Worm (Caenorhabditis elegans) whole organism, L4 larva: Measurements from ENCODE around the gene glr-7.

ENCODE experiments used
- D1046.2 ChIP-seq: fragments of 200-800 bp; sonication (Bioruptor generic); IDR thresholded peaks from 2 replicates; pipeline ENCODE4 v1.3.6; 2022; ENCODE audit warnings: missing genetic modification characterization, missing compliant biosample characterization
- F44E2.7 ChIP-seq: fragments of 200-800 bp; sonication (Bioruptor generic); IDR thresholded peaks from 2 replicates; pipeline ENCODE4 v2.1.2; 2022; ENCODE audit warnings: missing genetic modification characterization, missing compliant biosample characterization
- Y5F2A.4 ChIP-seq: fragments of 200-800 bp; sonication (Bioruptor generic); optimal IDR thresholded peaks from 2 replicates; lab custom pipeline; 2018; ENCODE audit warnings: mild to moderate bottlenecking, missing genetic modification characterization, missing compliant biosample characterization
- ama-1 ChIP-seq: fragments of 150-350 bp; optimal IDR thresholded peaks from 2 replicates; lab custom pipeline; 2014; ENCODE audit warnings: inconsistent platforms, mixed read lengths
- arid-1 ChIP-seq: fragments of 200-800 bp; sonication (Bioruptor generic); conservative IDR thresholded peaks from 2 replicates; pipeline ENCODE4 v1.3.6; 2022; ENCODE audit warnings: missing genetic modification reagents, missing genetic modification characterization, missing compliant biosample characterization
- ceh-28 ChIP-seq: fragments of 150-350 bp; optimal IDR thresholded peaks from 2 replicates; lab custom pipeline; 2014; ENCODE audit warnings: missing biosample characterization, missing genetic modification reagents, missing genetic modification characterization
- ceh-32 ChIP-seq: sonication (generic microtip); optimal IDR thresholded peaks from 2 replicates; lab custom pipeline; 2016; ENCODE audit warnings: mild to moderate bottlenecking, missing genetic modification characterization, missing compliant biosample characterization; ENCODE audit not compliant: poor library complexity
- ceh-44 ChIP-seq: fragments of 200-800 bp; sonication (Bioruptor generic); IDR thresholded peaks from 2 replicates; pipeline ENCODE4 v1.3.6; 2022; ENCODE audit warnings: missing genetic modification reagents, missing genetic modification characterization, missing compliant biosample characterization
- ceh-62 ChIP-seq: sonication (generic microtip); optimal IDR thresholded peaks from 2 replicates; lab custom pipeline; 2017; ENCODE audit warnings: missing biosample characterization, missing genetic modification characterization
- ces-1 ChIP-seq: fragments of 150-350 bp; sonication (generic microtip); optimal IDR thresholded peaks from 4 replicates; lab custom pipeline; 2014; ENCODE audit warnings: missing biosample characterization, missing genetic modification reagents, missing genetic modification characterization
- cey-2 ChIP-seq: sonication (generic microtip); optimal IDR thresholded peaks from 3 replicates; lab custom pipeline; 2017; ENCODE audit warnings: missing genetic modification characterization, mild to moderate bottlenecking, missing compliant biosample characterization, antibody characterized with exemption, borderline replicate concordance; ENCODE audit not compliant: insufficient read depth
- ctbp-1 ChIP-seq: fragments of 200-800 bp; sonication (Bioruptor generic); IDR thresholded peaks from 2 replicates; pipeline ENCODE4 v1.3.6; 2022; ENCODE audit warnings: missing genetic modification reagents, missing genetic modification characterization, missing compliant biosample characterization
- daf-12 ChIP-seq: fragments of 150-350 bp; optimal IDR thresholded peaks from 2 replicates; lab custom pipeline; 2014; ENCODE audit warnings: missing biosample characterization, missing genetic modification reagents, missing genetic modification characterization
- dmd-6 ChIP-seq: fragments of 200-800 bp; sonication (Bioruptor generic); IDR thresholded peaks from 2 replicates; pipeline ENCODE4 v1.3.6; 2022; ENCODE audit warnings: missing genetic modification reagents, missing genetic modification characterization, missing compliant biosample characterization
- dmd-9 ChIP-seq: fragments of 200-800 bp; sonication (Bioruptor generic); IDR thresholded peaks from 2 replicates; pipeline ENCODE4 v1.3.6; 2022; ENCODE audit warnings: missing genetic modification reagents, missing genetic modification characterization, missing compliant biosample characterization
- duxl-1 ChIP-seq: sonication (generic microtip); optimal IDR thresholded peaks from 2 replicates; lab custom pipeline; 2016; ENCODE audit warnings: mild to moderate bottlenecking, missing genetic modification characterization, moderate library complexity, missing compliant biosample characterization; ENCODE audit not compliant: poor library complexity
- dve-1 ChIP-seq: sonication (generic microtip); optimal IDR thresholded peaks from 2 replicates; lab custom pipeline; 2017; ENCODE audit warnings: antibody characterized with exemption, mild to moderate bottlenecking, missing genetic modification characterization, missing compliant biosample characterization; ENCODE audit not compliant: insufficient read depth
- hif-1 ChIP-seq, 2 experiments: sonication (generic microtip); optimal IDR thresholded peaks; 2 replicates each; lab custom pipeline; 2016 to 2017; ENCODE audit warnings: missing compliant biosample characterization in 2 of 2, missing genetic modification characterization in 2 of 2, missing genetic modification reagents in 2 of 2, missing genotype in 2 of 2, mild to moderate bottlenecking in 1 of 2
- hlh-11 ChIP-seq: fragments of 200-800 bp; sonication (Bioruptor generic); optimal IDR thresholded peaks from 2 replicates; lab custom pipeline; 2018; ENCODE audit warnings: mild to moderate bottlenecking, missing genetic modification characterization, missing compliant biosample characterization
- hmg-1.1 ChIP-seq: fragments of 200-800 bp; sonication (Bioruptor generic); IDR thresholded peaks from 2 replicates; pipeline ENCODE4 v1.3.6; 2022; ENCODE audit warnings: missing genetic modification reagents, missing genetic modification characterization, missing compliant biosample characterization
- lin-1 ChIP-seq: fragments of 200-800 bp; sonication (Bioruptor generic); IDR thresholded peaks from 2 replicates; pipeline ENCODE4 v1.3.6; 2022; ENCODE audit warnings: missing genetic modification reagents, missing genetic modification characterization, missing compliant biosample characterization
- lin-13 ChIP-seq: fragments of 150-350 bp; optimal IDR thresholded peaks from 2 replicates; lab custom pipeline; 2014; ENCODE audit warnings: missing biosample characterization, missing genetic modification reagents, missing genetic modification characterization
- lin-38 ChIP-seq: fragments of 200-800 bp; sonication (Bioruptor generic); IDR thresholded peaks from 2 replicates; pipeline ENCODE4 v1.3.6; 2022; ENCODE audit warnings: missing genetic modification reagents, missing genetic modification characterization, missing compliant biosample characterization
- lin-39 ChIP-seq: fragments of 150-350 bp; optimal IDR thresholded peaks from 2 replicates; lab custom pipeline; 2014; ENCODE audit warnings: missing biosample characterization, missing genetic modification reagents, missing genetic modification characterization
- madf-5 ChIP-seq, 2 experiments: fragments of 200-800 bp; sonication (Bioruptor generic); IDR thresholded peaks; 2 replicates each; pipeline ENCODE4 v1.3.6; 2022; ENCODE audit warnings: missing compliant biosample characterization in 2 of 2, missing genetic modification characterization in 2 of 2
- mdl-1 ChIP-seq, 2 experiments: fragments of 150-350 bp in 1 of 2; sonication (generic microtip) in 1 of 2; optimal IDR thresholded peaks; 2 replicates each; lab custom pipeline; 2014 to 2017; ENCODE audit warnings: missing biosample characterization in 2 of 2, missing genetic modification characterization in 2 of 2
- mes-2 ChIP-seq: sonication (generic microtip); optimal IDR thresholded peaks from 2 replicates; lab custom pipeline; 2016; ENCODE audit warnings: missing genotype, mild to moderate bottlenecking, missing genetic modification characterization, missing compliant biosample characterization; ENCODE audit not compliant: poor library complexity, severe bottlenecking
- nhr-10 ChIP-seq: fragments of 150-350 bp; optimal IDR thresholded peaks from 2 replicates; lab custom pipeline; 2014; ENCODE audit warnings: missing biosample characterization, missing genetic modification characterization
- nhr-11 ChIP-seq: fragments of 150-350 bp; optimal IDR thresholded peaks from 2 replicates; lab custom pipeline; 2014; ENCODE audit warnings: missing biosample characterization, missing genetic modification characterization
- nhr-111 ChIP-seq: fragments of 200-800 bp; sonication (Bioruptor generic); optimal IDR thresholded peaks from 2 replicates; lab custom pipeline; 2018; ENCODE audit warnings: mild to moderate bottlenecking, missing genetic modification characterization, missing compliant biosample characterization
- nhr-25 ChIP-seq: sonication (generic microtip); optimal IDR thresholded peaks from 2 replicates; lab custom pipeline; 2017; ENCODE audit warnings: missing genetic modification characterization, mild to moderate bottlenecking, missing compliant biosample characterization, antibody characterized with exemption, moderate library complexity, borderline replicate concordance; ENCODE audit not compliant: insufficient read depth
- nhr-28 ChIP-seq: fragments of 150-350 bp; optimal IDR thresholded peaks from 2 replicates; lab custom pipeline; 2014; ENCODE audit warnings: missing biosample characterization, missing genetic modification characterization
- nhr-41 ChIP-seq: fragments of 200-800 bp; sonication (Bioruptor generic); IDR thresholded peaks from 2 replicates; pipeline ENCODE4 v1.3.6; 2022; ENCODE audit warnings: missing genetic modification reagents, missing genetic modification characterization, missing compliant biosample characterization
- nhr-6 ChIP-seq: fragments of 150-350 bp; optimal IDR thresholded peaks from 2 replicates; lab custom pipeline; 2014; ENCODE audit warnings: missing biosample characterization, missing genetic modification characterization
- nhr-76 ChIP-seq: fragments of 150-350 bp; optimal IDR thresholded peaks from 2 replicates; lab custom pipeline; 2014; ENCODE audit warnings: missing biosample characterization, missing genetic modification characterization
- php-3 ChIP-seq: fragments of 200-800 bp; sonication (Bioruptor generic); IDR thresholded peaks from 2 replicates; pipeline ENCODE4 v1.3.6; 2022; ENCODE audit warnings: missing genetic modification reagents, missing genetic modification characterization, missing compliant biosample characterization
- rbr-2 ChIP-seq: sonication (generic microtip); optimal IDR thresholded peaks from 2 replicates; lab custom pipeline; 2016; ENCODE audit warnings: missing genotype, missing genetic modification characterization, missing compliant biosample characterization
- snpc-1.2 ChIP-seq: fragments of 200-800 bp; sonication (Bioruptor generic); IDR thresholded peaks from 2 replicates; pipeline ENCODE4 v1.3.6; 2022; ENCODE audit warnings: missing genetic modification reagents, missing genetic modification characterization, missing compliant biosample characterization
- snpc-4 ChIP-seq: fragments of 150-350 bp; optimal IDR thresholded peaks from 2 replicates; lab custom pipeline; 2014; ENCODE audit warnings: missing biosample characterization, missing genetic modification characterization
- unc-62 ChIP-seq, 3 experiments: fragments of 150-350 bp in 1 of 3; sonication (generic microtip); optimal IDR thresholded peaks in 2 of 3; peaks in 1 of 3; 1 replicate in 1 of 3; 2 replicates in 2 of 3; lab custom pipeline; 2014 to 2017; ENCODE audit warnings: missing biosample characterization in 3 of 3, missing genetic modification characterization in 3 of 3, missing genetic modification reagents in 3 of 3, missing genotype in 1 of 3
- zfp-2 ChIP-seq: sonication (generic microtip); optimal IDR thresholded peaks from 2 replicates; lab custom pipeline; 2016; ENCODE audit warnings: mild to moderate bottlenecking, missing genetic modification characterization, missing compliant biosample characterization
- zfp-3 ChIP-seq: fragments of 200-800 bp; sonication (Bioruptor generic); conservative IDR thresholded peaks from 2 replicates; pipeline ENCODE4 v1.3.6; 2022; ENCODE audit warnings: missing genetic modification reagents, missing genetic modification characterization, missing compliant biosample characterization
- zip-11 ChIP-seq: fragments of 200-800 bp; sonication (Bioruptor generic); IDR thresholded peaks from 2 replicates; pipeline ENCODE4 v1.3.6; 2022; ENCODE audit warnings: missing genetic modification characterization, missing compliant biosample characterization
- zip-2 ChIP-seq: fragments of 150-350 bp; optimal IDR thresholded peaks from 2 replicates; lab custom pipeline; 2014; ENCODE audit warnings: missing biosample characterization, missing genetic modification characterization
- ztf-11 ChIP-seq: fragments of 150-350 bp; optimal IDR thresholded peaks from 2 replicates; lab custom pipeline; 2014; ENCODE audit warnings: missing biosample characterization, missing genetic modification characterization
- ztf-7 ChIP-seq: fragments of 150-350 bp; optimal IDR thresholded peaks from 2 replicates; lab custom pipeline; 2014; ENCODE audit warnings: missing biosample characterization, missing genetic modification characterization

glr-7 gene

DNA sequence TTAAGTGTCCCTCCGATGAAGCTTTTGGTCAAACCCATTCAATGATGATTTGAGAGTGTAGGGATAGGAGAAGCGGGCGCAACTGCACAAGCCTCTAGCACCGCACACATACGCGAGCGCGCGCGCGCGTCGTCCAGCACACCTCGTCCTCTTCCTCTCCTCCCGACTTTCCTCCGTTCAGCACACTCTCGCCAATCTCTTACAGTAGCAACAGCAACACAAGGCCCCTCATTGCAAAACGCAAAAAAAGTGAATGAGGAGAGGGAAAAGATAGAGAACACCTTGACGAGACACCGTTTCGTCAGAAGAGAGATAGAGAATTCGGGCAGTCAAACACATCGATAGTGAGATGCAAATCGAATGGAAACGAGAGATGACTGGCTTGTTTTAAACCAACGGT, 12.8 kb upstream of the glr-7 start (continued):
- TF ChIP-seq ctbp-1 (no peak), ztf-11 (tag; lab: Kevin White, UChicago) (no peak), mes-2 (tag; lab: Kevin White, UChicago) (peak; percentile 51), nhr-28 (tag; lab: Kevin White, UChicago) (peak; percentile 79), zfp-3 (GFP tag; lab: Robert Waterston, UW) (no peak), lin-1 (0 out of 2 replicates have a peak, but pooled peaks have one; percentile 27), ceh-44 (GFP tag; lab: Robert Waterston, UW) (no peak), zip-2 (tag; lab: Kevin White, UChicago) (no peak), Y5F2A.4 (GFP tag; lab: Kevin White, UChicago) (no peak), F44E2.7 (GFP tag; lab: Robert Waterston, UW) (no peak), ces-1 (GFP tag; lab: Kevin White, UChicago) (no peak), nhr-25 (tag; lab: Kevin White, UChicago) (no peak), lin-39 (tag; lab: Kevin White, UChicago) (no peak), dve-1 (tag; lab: Kevin White, UChicago) (peak; percentile 84), nhr-10 (no peak), ceh-32 (tag; lab: Kevin White, UChicago) (no peak), mdl-1 (tag; optimal IDR thresholded peaks at IDR 0.05; lab: Kevin White, UChicago) (peak; percentile 23 to 55), snpc-1.2 (no peak), zfp-2 (tag; lab: Kevin White, UChicago) (no peak), ceh-62 (tag; lab: Kevin White, UChicago) (no peak), cey-2 (tag; lab: Kevin White, UChicago) (no peak), nhr-41 (GFP tag; lab: Robert Waterston, UW) (no peak), nhr-6 (tag; lab: Kevin White, UChicago) (peak; percentile 47), nhr-76 (tag; lab: Kevin White, UChicago) (no peak), hif-1 (tag; optimal IDR thresholded peaks at IDR 0.05; lab: Kevin White, UChicago) (peak in 1 of 2 experiments; percentile 16), hlh-11 (tag; lab: Kevin White, UChicago) (peak; percentile 87), snpc-4 (no peak), php-3 (GFP tag; lab: Robert Waterston, UW) (no peak), rbr-2 (tag; lab: Kevin White, UChicago) (peak; percentile 51), arid-1 (GFP tag; lab: Robert Waterston, UW) (0 out of 2 replicates have a peak, but pooled peaks have one; percentile 50), D1046.2 (GFP tag; lab: Robert Waterston, UW) (no peak), ceh-28 (tag; lab: Kevin White, UChicago) (no peak), ama-1 (no peak), ztf-7 (no peak), duxl-1 (no peak), madf-5 (GFP tag; IDR thresholded peaks at IDR 0.05; lab: Robert Waterston, UW) (no peak), nhr-111 (GFP tag; lab: Kevin White, UChicago) (no peak), unc-62 (GFP tag; optimal IDR thresholded peaks at IDR 0.05 in 1 of 2; lab: Kevin White, UChicago) (no peak), unc-62 (tag; optimal IDR thresholded peaks at IDR 0.05; lab: Kevin White, UChicago) (no peak), hmg-1.1 (GFP tag; lab: Robert Waterston, UW) (no peak), dmd-6 (GFP tag; lab: Robert Waterston, UW) (peak; percentile 63), zip-11 (GFP tag; lab: Robert Waterston, UW) (no peak), lin-38 (GFP tag; lab: Robert Waterston, UW) (no peak), nhr-11 (tag; lab: Kevin White, UChicago) (peak; percentile 1), daf-12 (tag; lab: Kevin White, UChicago) (no peak), lin-13 (GFP tag; lab: Kevin White, UChicago) (peak; percentile 66), dmd-9 (GFP tag; lab: Robert Waterston, UW) (no peak)
